Worm (Caenorhabditis elegans) whole organism, L1 larva: ENCODE results near the gene tbb-6.

Source experiments
- C16A3.4 ChIP-seq: fragments of 150-350 bp; optimal IDR thresholded peaks from 2 replicates; lab custom pipeline; 2014; ENCODE audit warnings: missing biosample characterization, missing genetic modification characterization
- F16B12.6 ChIP-seq: fragments of 150-350 bp; optimal IDR thresholded peaks from 2 replicates; lab custom pipeline; 2014; ENCODE audit warnings: missing biosample characterization, missing genetic modification characterization
- Y116A8C.19 ChIP-seq: sonication (generic microtip); optimal IDR thresholded peaks from 2 replicates; lab custom pipeline; 2016; ENCODE audit warnings: missing compliant biosample characterization, missing genetic modification characterization, borderline replicate concordance
- aha-1 ChIP-seq: fragments of 150-350 bp; optimal IDR thresholded peaks from 2 replicates; lab custom pipeline; 2014; ENCODE audit warnings: missing biosample characterization, missing genetic modification characterization
- ama-1 ChIP-seq: fragments of 150-350 bp; optimal IDR thresholded peaks from 2 replicates; lab custom pipeline; 2014
- blmp-1 ChIP-seq: fragments of 150-350 bp; optimal IDR thresholded peaks from 2 replicates; lab custom pipeline; 2014; ENCODE audit warnings: missing biosample characterization, missing genetic modification characterization
- ceh-63 ChIP-seq: fragments of 200-800 bp; sonication (Bioruptor generic); optimal IDR thresholded peaks from 2 replicates; lab custom pipeline; 2018; ENCODE audit warnings: mild to moderate bottlenecking, missing genetic modification characterization, missing compliant biosample characterization
- ceh-82 ChIP-seq, 3 experiments: fragments of 150-350 bp in 1 of 3; sonication (generic microtip) in 2 of 3; optimal IDR thresholded peaks; 2 replicates each; lab custom pipeline; 2014 to 2017; ENCODE audit warnings: missing biosample characterization in 3 of 3, missing genetic modification characterization in 3 of 3
- ceh-88 ChIP-seq: fragments of 200-800 bp; sonication (Bioruptor generic); IDR thresholded peaks from 2 replicates; pipeline ENCODE4 v1.3.6; 2022; ENCODE audit warnings: missing genetic modification characterization, missing compliant biosample characterization
- ceh-90 ChIP-seq: sonication (generic microtip); optimal IDR thresholded peaks from 2 replicates; lab custom pipeline; 2016; ENCODE audit warnings: missing genetic modification characterization, missing compliant biosample characterization
- ces-1 ChIP-seq: fragments of 150-350 bp; optimal IDR thresholded peaks from 2 replicates; lab custom pipeline; 2014; ENCODE audit warnings: missing biosample characterization, missing genetic modification reagents, missing genetic modification characterization
- dpl-1 ChIP-seq, 3 experiments: fragments of 150-350 bp in 2 of 3; sonication (generic microtip) in 1 of 3; optimal IDR thresholded peaks; 2 replicates each; lab custom pipeline; 2014 to 2017; ENCODE audit warnings: missing biosample characterization in 3 of 3, missing genetic modification characterization in 3 of 3, missing genetic modification reagents in 3 of 3
- egl-13 ChIP-seq: sonication (generic microtip); optimal IDR thresholded peaks from 2 replicates; lab custom pipeline; 2016; ENCODE audit warnings: missing genotype, missing genetic modification reagents, missing genetic modification characterization, missing compliant biosample characterization
- egl-27 ChIP-seq, 2 experiments: fragments of 150-350 bp in 1 of 2; sonication (generic microtip); optimal IDR thresholded peaks; 3 replicates each; lab custom pipeline; 2017 to 2018; ENCODE audit warnings: missing biosample characterization in 2 of 2, missing genetic modification characterization in 2 of 2, missing genetic modification reagents in 2 of 2
- elt-2 ChIP-seq: sonication (generic microtip); optimal IDR thresholded peaks from 2 replicates; lab custom pipeline; 2016; ENCODE audit warnings: missing genetic modification characterization, mild to moderate bottlenecking, inconsistent platforms, missing compliant biosample characterization, missing genetic modification reagents
- elt-3 ChIP-seq, 6 experiments: fragments of 150-350 bp in 1 of 6; sonication (generic microtip); optimal IDR thresholded peaks; 2 replicates each; lab custom pipeline; 2017 to 2018; ENCODE audit warnings: missing biosample characterization in 6 of 6, missing genetic modification characterization in 6 of 6, inconsistent platforms in 1 of 6
- ets-5 ChIP-seq: fragments of 200-800 bp; sonication (Bioruptor generic); IDR thresholded peaks from 2 replicates; pipeline ENCODE4 v1.3.6; 2022; ENCODE audit warnings: missing genetic modification characterization, missing compliant biosample characterization
- fkh-4 ChIP-seq: sonication (generic microtip); optimal IDR thresholded peaks from 2 replicates; lab custom pipeline; 2016; ENCODE audit warnings: missing compliant biosample characterization, missing genetic modification characterization, borderline replicate concordance
- fos-1 ChIP-seq: fragments of 150-350 bp; optimal IDR thresholded peaks from 2 replicates; lab custom pipeline; 2014; ENCODE audit warnings: missing biosample characterization, missing genetic modification characterization
- irx-1 ChIP-seq: sonication (generic microtip); optimal IDR thresholded peaks from 2 replicates; lab custom pipeline; 2016; ENCODE audit warnings: missing genetic modification characterization, missing compliant biosample characterization
- jun-1 ChIP-seq: fragments of 150-350 bp; optimal IDR thresholded peaks from 2 replicates; lab custom pipeline; 2014; ENCODE audit warnings: missing biosample characterization, missing genetic modification reagents, missing genetic modification characterization
- lin-13 ChIP-seq: fragments of 150-350 bp; optimal IDR thresholded peaks from 2 replicates; lab custom pipeline; 2014; ENCODE audit warnings: missing biosample characterization, missing genetic modification reagents, missing genetic modification characterization
- lin-14 ChIP-seq: fragments of 200-800 bp; sonication (Bioruptor generic); optimal IDR thresholded peaks from 2 replicates; lab custom pipeline; 2018; ENCODE audit warnings: mild to moderate bottlenecking, missing genetic modification characterization, moderate library complexity, missing compliant biosample characterization
- lin-39 ChIP-seq: fragments of 150-350 bp; optimal IDR thresholded peaks from 2 replicates; lab custom pipeline; 2014; ENCODE audit warnings: missing biosample characterization, missing genetic modification reagents, missing genetic modification characterization
- lsy-2 ChIP-seq, 2 experiments: fragments of 150-350 bp; optimal IDR thresholded peaks; 2 replicates each; lab custom pipeline; 2014; ENCODE audit warnings: missing biosample characterization in 2 of 2, missing genetic modification characterization in 2 of 2
- mab-9 ChIP-seq: fragments of 200-800 bp; sonication (Bioruptor generic); IDR thresholded peaks from 2 replicates; pipeline ENCODE4 v1.3.6; 2022; ENCODE audit warnings: missing genetic modification reagents, missing genetic modification characterization, missing compliant biosample characterization
- mdl-1 ChIP-seq, 2 experiments: fragments of 150-350 bp; optimal IDR thresholded peaks; 2 replicates each; lab custom pipeline; 2014 to 2017; ENCODE audit warnings: missing biosample characterization in 2 of 2, missing genetic modification characterization in 2 of 2, inconsistent platforms in 1 of 2
- mef-2 ChIP-seq: fragments of 150-350 bp; optimal IDR thresholded peaks from 2 replicates; lab custom pipeline; 2014; ENCODE audit warnings: missing biosample characterization, missing genetic modification characterization
- nhr-19 ChIP-seq: fragments of 200-800 bp; sonication (Bioruptor generic); conservative IDR thresholded peaks from 2 replicates; pipeline ENCODE4 v1.3.6; 2022; ENCODE audit warnings: missing genetic modification characterization, missing compliant biosample characterization
- nhr-20 ChIP-seq: sonication (generic microtip); optimal IDR thresholded peaks from 2 replicates; lab custom pipeline; 2016; ENCODE audit warnings: mild to moderate bottlenecking, missing genetic modification characterization, missing compliant biosample characterization
- nhr-237 ChIP-seq: fragments of 150-350 bp; optimal IDR thresholded peaks from 2 replicates; lab custom pipeline; 2014; ENCODE audit warnings: missing biosample characterization, missing genetic modification characterization
- nhr-28 ChIP-seq: fragments of 150-350 bp; optimal IDR thresholded peaks from 2 replicates; lab custom pipeline; 2014; ENCODE audit warnings: missing biosample characterization, missing genetic modification characterization
- nhr-71 ChIP-seq: sonication (generic microtip); optimal IDR thresholded peaks from 2 replicates; lab custom pipeline; 2016; ENCODE audit warnings: mild to moderate bottlenecking, missing genetic modification characterization, moderate library complexity, missing compliant biosample characterization
- nhr-76 ChIP-seq: sonication (generic microtip); optimal IDR thresholded peaks from 2 replicates; lab custom pipeline; 2017; ENCODE audit warnings: missing biosample characterization, missing genetic modification characterization
- nhr-77 ChIP-seq: fragments of 150-350 bp; optimal IDR thresholded peaks from 2 replicates; lab custom pipeline; 2014; ENCODE audit warnings: missing biosample characterization, missing genetic modification characterization
- nhr-84 ChIP-seq: sonication (generic microtip); optimal IDR thresholded peaks from 2 replicates; lab custom pipeline; 2017; ENCODE audit warnings: missing biosample characterization, missing genetic modification characterization
- nhr-85 ChIP-seq: sonication (generic microtip); peaks from one replicate; lab custom pipeline; 2016; ENCODE audit warnings: missing genetic modification characterization, inconsistent platforms, missing compliant biosample characterization
- nhr-90 ChIP-seq: sonication (generic microtip); optimal IDR thresholded peaks from 2 replicates; lab custom pipeline; 2016; ENCODE audit warnings: mild to moderate bottlenecking, missing genetic modification characterization, missing compliant biosample characterization; ENCODE audit not compliant: poor library complexity
- pax-3 ChIP-seq: fragments of 200-800 bp; sonication (Bioruptor generic); optimal IDR thresholded peaks from 2 replicates; lab custom pipeline; 2018; ENCODE audit warnings: mild to moderate bottlenecking, missing genetic modification characterization, moderate library complexity, missing compliant biosample characterization
- pqm-1 ChIP-seq: sonication (generic microtip); optimal IDR thresholded peaks from 3 replicates; lab custom pipeline; 2017; ENCODE audit warnings: missing biosample characterization, missing genetic modification characterization
- rnt-1 ChIP-seq: sonication (generic microtip); optimal IDR thresholded peaks from 2 replicates; lab custom pipeline; 2016; ENCODE audit warnings: mild to moderate bottlenecking, missing genetic modification characterization, moderate library complexity, missing compliant biosample characterization
- snpc-4 ChIP-seq: fragments of 150-350 bp; optimal IDR thresholded peaks from 2 replicates; lab custom pipeline; 2014; ENCODE audit warnings: missing biosample characterization, missing genetic modification characterization
- sox-4 ChIP-seq: sonication (generic microtip); optimal IDR thresholded peaks from 2 replicates; lab custom pipeline; 2016; ENCODE audit warnings: missing genetic modification characterization, missing compliant biosample characterization
- sup-37 ChIP-seq: fragments of 200-800 bp; sonication (Bioruptor generic); optimal IDR thresholded peaks from 2 replicates; lab custom pipeline; 2018; ENCODE audit warnings: mild to moderate bottlenecking, missing genetic modification characterization, missing compliant biosample characterization
- swsn-7 ChIP-seq: sonication (generic microtip); optimal IDR thresholded peaks from 2 replicates; lab custom pipeline; 2016; ENCODE audit warnings: missing genetic modification characterization, missing compliant biosample characterization
- unc-130 ChIP-seq: fragments of 150-350 bp; optimal IDR thresholded peaks from 2 replicates; lab custom pipeline; 2017; ENCODE audit warnings: missing biosample characterization, missing genetic modification characterization, inconsistent platforms
- unc-30 ChIP-seq: sonication (generic microtip); optimal IDR thresholded peaks from 2 replicates; lab custom pipeline; 2017; ENCODE audit warnings: missing biosample characterization, missing genetic modification characterization
- unc-86 ChIP-seq: sonication (generic microtip); optimal IDR thresholded peaks from 2 replicates; lab custom pipeline; 2016; ENCODE audit warnings: missing genetic modification characterization, missing compliant biosample characterization
- unc-98 ChIP-seq: fragments of 200-800 bp; sonication (Bioruptor generic); IDR thresholded peaks from 2 replicates; pipeline ENCODE4 v1.3.6; 2022; ENCODE audit warnings: missing genetic modification characterization, missing compliant biosample characterization
- vab-15 ChIP-seq: sonication (generic microtip); optimal IDR thresholded peaks from 2 replicates; lab custom pipeline; 2017; ENCODE audit warnings: missing genotype, mild to moderate bottlenecking, missing genetic modification characterization, missing compliant biosample characterization
- xbp-1 ChIP-seq: sonication (generic microtip); optimal IDR thresholded peaks from 2 replicates; lab custom pipeline; 2016; ENCODE audit warnings: missing genetic modification characterization, missing compliant biosample characterization
- zag-1 ChIP-seq: fragments of 150-350 bp; optimal IDR thresholded peaks from 2 replicates; lab custom pipeline; 2014; ENCODE audit warnings: missing biosample characterization, missing genetic modification characterization
- zip-4 ChIP-seq: fragments of 200-800 bp; sonication (Bioruptor generic); optimal IDR thresholded peaks from 2 replicates; lab custom pipeline; 2018; ENCODE audit warnings: mild to moderate bottlenecking, missing genetic modification characterization, moderate library complexity, missing compliant biosample characterization
- ztf-11 ChIP-seq, 2 experiments: sonication (generic microtip); optimal IDR thresholded peaks; 2 replicates each; lab custom pipeline; 2016 to 2017; ENCODE audit warnings: missing genetic modification characterization in 2 of 2, missing biosample characterization in 1 of 2, missing compliant biosample characterization in 1 of 2
- ztf-4 ChIP-seq: fragments of 150-350 bp; optimal IDR thresholded peaks from 2 replicates; lab custom pipeline; 2014; ENCODE audit warnings: missing biosample characterization, missing genetic modification characterization

Gene tbb-6

ce11 chrV:12295520-12295919 is 34.2 kb downstream of the tbb-6 start (continued):
- TF ChIP-seq unc-130 (peak; percentile 2), mef-2 (tag; lab: Kevin White, UChicago) (no peak), pqm-1 (tag; lab: Kevin White, UChicago) (no peak), fos-1 (no peak), ces-1 (no peak), ceh-63 (GFP tag; lab: Kevin White, UChicago) (no peak), mdl-1 (tag; optimal IDR thresholded peaks at IDR 0.05; lab: Kevin White, UChicago) (no peak), sup-37 (GFP tag; lab: Kevin White, UChicago) (no peak), F16B12.6 (tag; lab: Kevin White, UChicago) (no peak), nhr-237 (no peak), ztf-4 (tag; lab: Kevin White, UChicago) (no peak), nhr-84 (tag; lab: Kevin White, UChicago) (no peak), aha-1 (no peak), Y116A8C.19 (tag; lab: Kevin White, UChicago) (no peak), unc-30 (tag; lab: Kevin White, UChicago) (no peak), fkh-4 (tag; lab: Kevin White, UChicago) (no peak), ztf-11 (tag; optimal IDR thresholded peaks at IDR 0.05; lab: Kevin White, UChicago) (no peak), snpc-4 (tag; lab: Kevin White, UChicago) (no peak), swsn-7 (no peak), elt-3 (tag; optimal IDR thresholded peaks at IDR 0.05; lab: Kevin White, UChicago) (peak in 1 of 6 experiments; percentile 40), nhr-85 (tag; lab: Kevin White, UChicago) (peak; percentile 96), nhr-28 (tag; lab: Kevin White, UChicago) (no peak), mab-9 (GFP tag; lab: Robert Waterston, UW) (no peak), dpl-1 (GFP tag; optimal IDR thresholded peaks at IDR 0.05; lab: Kevin White, UChicago) (no peak), ceh-90 (no peak), sox-4 (no peak), ama-1 (lab: Kevin White, UChicago) (no peak), ets-5 (GFP tag; lab: Robert Waterston, UW) (no peak), rnt-1 (peak; percentile 25), pax-3 (tag; lab: Kevin White, UChicago) (no peak), lin-39 (no peak), lin-14 (GFP tag; lab: Kevin White, UChicago) (peak; percentile 56), nhr-90 (no peak), ceh-88 (GFP tag; lab: Robert Waterston, UW) (no peak), zip-4 (GFP tag; lab: Kevin White, UChicago) (no peak), blmp-1 (tag; lab: Kevin White, UChicago) (peak; percentile 38), jun-1 (tag; lab: Kevin White, UChicago) (no peak), nhr-20 (tag; lab: Kevin White, UChicago) (peak; percentile 36), unc-86 (tag; lab: Kevin White, UChicago) (no peak), nhr-19 (GFP tag; lab: Robert Waterston, UW) (no peak; the same call in 1 of the 2 replicates), vab-15 (tag; lab: Kevin White, UChicago) (no peak), nhr-71 (tag; lab: Kevin White, UChicago) (peak; percentile 49), lin-13 (GFP tag; lab: Kevin White, UChicago) (no peak), irx-1 (tag; lab: Kevin White, UChicago) (peak; percentile 25), C16A3.4 (no peak), egl-13 (tag; lab: Kevin White, UChicago) (no peak), unc-98 (GFP tag; lab: Robert Waterston, UW) (no peak), lsy-2 (tag; optimal IDR thresholded peaks at IDR 0.05; lab: Kevin White, UChicago) (peak in 1 of 2 experiments; percentile 48), nhr-76 (tag; lab: Kevin White, UChicago) (no peak), zag-1 (tag; lab: Kevin White, UChicago) (no peak), xbp-1 (tag; lab: Kevin White, UChicago) (no peak), ceh-82 (tag; optimal IDR thresholded peaks at IDR 0.05; lab: Kevin White, UChicago) (no peak), egl-27 (tag; optimal IDR thresholded peaks at IDR 0.05; lab: Kevin White, UChicago) (no peak), nhr-77 (tag; lab: Kevin White, UChicago) (no peak), elt-2 (tag; lab: Kevin White, UChicago) (no peak)
